Worm (Caenorhabditis elegans): Measurements from ENCODE around the gene dap-3.

Gene dap-3

ce11 chrII:10559671-10560184 is 21.2 kb upstream of the dap-3 start:
- TF ChIP-seq pax-1 (tag; optimal IDR thresholded peaks at IDR 0.05): no peak
- TF ChIP-seq ama-1 (optimal IDR thresholded peaks at IDR 0.05): no peak
- TF ChIP-seq dmd-4 (tag; optimal IDR thresholded peaks at IDR 0.05; ENCODE audit: borderline replicate concordance): no peak
- TF ChIP-seq syd-9 (tag; optimal IDR thresholded peaks at IDR 0.05): no peak
- no peak for TF ChIP-seq ztf-16 (tag; optimal IDR thresholded peaks at IDR 0.05)
- TF ChIP-seq unc-42 (tag; optimal IDR thresholded peaks at IDR 0.05): no peak
- TF ChIP-seq fax-1 (tag; optimal IDR thresholded peaks at IDR 0.05): no peak

ce11 chrII:10563368-10563767 is 17.6 kb upstream of the dap-3 start, which contains the start of gene cdc-48.1:
Gene cdc-48.1, minus strand, starts transcription at chrII:10563407.
- TF ChIP-seq gmeb-2 (tag; optimal IDR thresholded peaks at IDR 0.05): peak; percentile 77
- TF ChIP-seq sdc-2 (tag; optimal IDR thresholded peaks at IDR 0.05): peak; percentile 79
- peak; percentile 91 for TF ChIP-seq ztf-16 (tag; optimal IDR thresholded peaks at IDR 0.05)
- peak; percentile 82 for TF ChIP-seq pha-2 (tag; optimal IDR thresholded peaks at IDR 0.05)
- peak; percentile 95 for TF ChIP-seq ceh-30 (tag; optimal IDR thresholded peaks at IDR 0.05)
- peak; percentile 20 for TF ChIP-seq npax-4 (tag; optimal IDR thresholded peaks at IDR 0.05)
- peak; percentile 77 for TF ChIP-seq pqm-1 (tag; optimal IDR thresholded peaks at IDR 0.05)
- no peak for TF ChIP-seq ceh-9 (tag; optimal IDR thresholded peaks at IDR 0.05)
- peak; percentile 87 for TF ChIP-seq hlh-8 (tag; optimal IDR thresholded peaks at IDR 0.05)
- peak; percentile 68; the same call in 1 of the 2 replicates for TF ChIP-seq ceh-45 (GFP tag; IDR thresholded peaks at IDR 0.05)
- peak; percentile 99 for TF ChIP-seq nfya-1 (tag; optimal IDR thresholded peaks at IDR 0.05)
- peak; percentile 97 for TF ChIP-seq unc-86 (tag; optimal IDR thresholded peaks at IDR 0.05)
- TF ChIP-seq odd-2 (tag; optimal IDR thresholded peaks at IDR 0.05): no peak
- TF ChIP-seq ceh-22 (tag; optimal IDR thresholded peaks at IDR 0.05): no peak
- TF ChIP-seq pros-1 (tag; optimal IDR thresholded peaks at IDR 0.05): peak; percentile 91
- TF ChIP-seq sox-2 (GFP tag; IDR thresholded peaks at IDR 0.05): peak; percentile 86
- TF ChIP-seq mec-3 (tag; optimal IDR thresholded peaks at IDR 0.05; ENCODE audit: borderline replicate concordance): no peak
- peak; percentile 98 for TF ChIP-seq rnt-1 (tag; optimal IDR thresholded peaks at IDR 0.05)
- peak; percentile 35 for TF ChIP-seq hlh-6 (tag; optimal IDR thresholded peaks at IDR 0.05)
- peak; percentile 100 for TF ChIP-seq ceh-18 (tag; optimal IDR thresholded peaks at IDR 0.05)
- TF ChIP-seq nhr-11 (tag; optimal IDR thresholded peaks at IDR 0.05): peak; percentile 100
- peak; percentile 46 for TF ChIP-seq C38D4.7 (GFP tag; optimal IDR thresholded peaks at IDR 0.05)
- peak; percentile 89 for TF ChIP-seq lim-6 (tag; optimal IDR thresholded peaks at IDR 0.05)
- peak; percentile 84 for TF ChIP-seq ceh-19 (GFP tag; optimal IDR thresholded peaks at IDR 0.05)
- peak; percentile 68 for TF ChIP-seq tbx-7 (tag; optimal IDR thresholded peaks at IDR 0.05)
- TF ChIP-seq hlh-15 (tag; optimal IDR thresholded peaks at IDR 0.05): peak; percentile 35
- peak; percentile 72 for TF ChIP-seq fax-1 (tag; optimal IDR thresholded peaks at IDR 0.05)
- TF ChIP-seq F13H6.1 (tag; optimal IDR thresholded peaks at IDR 0.05): peak; percentile 85
- peak; percentile 99 for TF ChIP-seq tbx-2 (tag; optimal IDR thresholded peaks at IDR 0.05)
- TF ChIP-seq ceh-34 (tag; optimal IDR thresholded peaks at IDR 0.05): peak; percentile 99
- TF ChIP-seq ahr-1 (tag; optimal IDR thresholded peaks at IDR 0.05): peak; percentile 61
- TF ChIP-seq C08G9.2 (tag; optimal IDR thresholded peaks at IDR 0.05): peak; percentile 84
- peak; percentile 81 for TF ChIP-seq ceh-48 (tag; optimal IDR thresholded peaks at IDR 0.05)
- peak; percentile 81 for TF ChIP-seq madf-2 (tag; optimal IDR thresholded peaks at IDR 0.05)
- TF ChIP-seq K09A11.1 (tag; optimal IDR thresholded peaks at IDR 0.05; ENCODE audit: insufficient read depth): peak; percentile 90
- peak; percentile 99 for TF ChIP-seq ref-2 (tag; optimal IDR thresholded peaks at IDR 0.05)
- TF ChIP-seq Y22D7AL.16 (tag; optimal IDR thresholded peaks at IDR 0.05): peak; percentile 77
- TF ChIP-seq ceh-2 (tag; optimal IDR thresholded peaks at IDR 0.05): peak; percentile 74
- TF ChIP-seq ama-1 (optimal IDR thresholded peaks at IDR 0.05): no peak
- TF ChIP-seq hlh-30 (tag; optimal IDR thresholded peaks at IDR 0.05; ENCODE audit: insufficient read depth): peak; percentile 89
- peak; percentile 94 for TF ChIP-seq syd-9 (tag; optimal IDR thresholded peaks at IDR 0.05)
- TF ChIP-seq unc-3 (GFP tag; conservative IDR thresholded peaks at IDR 0.05): peak; percentile 76
- peak; percentile 92 for TF ChIP-seq unc-3 (tag; optimal IDR thresholded peaks at IDR 0.05)
- peak; percentile 96 for TF ChIP-seq elt-2 (tag; optimal IDR thresholded peaks at IDR 0.05)
- peak; percentile 92 for TF ChIP-seq pat-9 (tag; optimal IDR thresholded peaks at IDR 0.05)
- TF ChIP-seq unc-42 (tag; optimal IDR thresholded peaks at IDR 0.05): peak; percentile 100
- TF ChIP-seq sox-4 (tag; optimal IDR thresholded peaks at IDR 0.05): peak; percentile 68
- TF ChIP-seq lin-11 (tag; optimal IDR thresholded peaks at IDR 0.05): peak; percentile 70
- TF ChIP-seq pax-1 (tag; optimal IDR thresholded peaks at IDR 0.05): peak; percentile 96
